Worm (Caenorhabditis elegans) whole organism, L1 larva: Measurements from ENCODE around the gene ppm-1.H.

Experiments used
- C34B4.2 ChIP-seq: sonication (generic microtip); optimal IDR thresholded peaks from 2 replicates; lab custom pipeline; 2017; ENCODE audit warnings: mild to moderate bottlenecking, missing genetic modification characterization, missing compliant biosample characterization
- F16B12.6 ChIP-seq: fragments of 150-350 bp; optimal IDR thresholded peaks from 2 replicates; lab custom pipeline; 2014; ENCODE audit warnings: missing biosample characterization, missing genetic modification characterization
- aha-1 ChIP-seq: fragments of 150-350 bp; optimal IDR thresholded peaks from 2 replicates; lab custom pipeline; 2014; ENCODE audit warnings: missing biosample characterization, missing genetic modification characterization
- alr-1 ChIP-seq: fragments of 200-800 bp; sonication (Bioruptor generic); optimal IDR thresholded peaks from 2 replicates; lab custom pipeline; 2018; ENCODE audit warnings: borderline replicate concordance, mild to moderate bottlenecking, missing genetic modification characterization, missing compliant biosample characterization
- aly-2 ChIP-seq: fragments of 150-350 bp; optimal IDR thresholded peaks from 2 replicates; lab custom pipeline; 2014; ENCODE audit warnings: missing biosample characterization, missing genetic modification characterization
- blmp-1 ChIP-seq: fragments of 150-350 bp; optimal IDR thresholded peaks from 2 replicates; lab custom pipeline; 2014; ENCODE audit warnings: missing biosample characterization, missing genetic modification characterization
- ceh-63 ChIP-seq: fragments of 200-800 bp; sonication (Bioruptor generic); optimal IDR thresholded peaks from 2 replicates; lab custom pipeline; 2018; ENCODE audit warnings: mild to moderate bottlenecking, missing genetic modification characterization, missing compliant biosample characterization
- ceh-8 ChIP-seq: fragments of 200-800 bp; sonication (Bioruptor generic); optimal IDR thresholded peaks from 2 replicates; lab custom pipeline; 2018; ENCODE audit warnings: mild to moderate bottlenecking, missing genetic modification characterization, moderate library complexity, missing compliant biosample characterization
- ceh-82 ChIP-seq, 3 experiments: fragments of 150-350 bp in 1 of 3; sonication (generic microtip) in 2 of 3; optimal IDR thresholded peaks; 2 replicates each; lab custom pipeline; 2014 to 2017; ENCODE audit warnings: missing biosample characterization in 3 of 3, missing genetic modification characterization in 3 of 3
- ceh-88 ChIP-seq: fragments of 200-800 bp; sonication (Bioruptor generic); IDR thresholded peaks from 2 replicates; pipeline ENCODE4 v1.3.6; 2022; ENCODE audit warnings: missing genetic modification characterization, missing compliant biosample characterization
- ces-1 ChIP-seq: fragments of 150-350 bp; optimal IDR thresholded peaks from 2 replicates; lab custom pipeline; 2014; ENCODE audit warnings: missing biosample characterization, missing genetic modification reagents, missing genetic modification characterization
- dpl-1 ChIP-seq, 3 experiments: fragments of 150-350 bp in 2 of 3; sonication (generic microtip) in 1 of 3; optimal IDR thresholded peaks; 2 replicates each; lab custom pipeline; 2014 to 2017; ENCODE audit warnings: missing biosample characterization in 3 of 3, missing genetic modification characterization in 3 of 3, missing genetic modification reagents in 3 of 3
- dsc-1 ChIP-seq: sonication (generic microtip); optimal IDR thresholded peaks from 2 replicates; lab custom pipeline; 2016; ENCODE audit warnings: mild to moderate bottlenecking, missing genetic modification characterization, missing compliant biosample characterization
- efl-3 ChIP-seq: fragments of 200-800 bp; sonication (Bioruptor generic); optimal IDR thresholded peaks from 2 replicates; lab custom pipeline; 2018; ENCODE audit warnings: mild to moderate bottlenecking, missing genetic modification characterization, missing compliant biosample characterization
- elt-2 ChIP-seq: sonication (generic microtip); optimal IDR thresholded peaks from 2 replicates; lab custom pipeline; 2016; ENCODE audit warnings: missing genetic modification characterization, mild to moderate bottlenecking, inconsistent platforms, missing compliant biosample characterization, missing genetic modification reagents
- elt-3 ChIP-seq, 6 experiments: fragments of 150-350 bp in 1 of 6; sonication (generic microtip); optimal IDR thresholded peaks; 2 replicates each; lab custom pipeline; 2017 to 2018; ENCODE audit warnings: missing biosample characterization in 6 of 6, missing genetic modification characterization in 6 of 6, inconsistent platforms in 1 of 6
- ets-5 ChIP-seq: fragments of 200-800 bp; sonication (Bioruptor generic); IDR thresholded peaks from 2 replicates; pipeline ENCODE4 v1.3.6; 2022; ENCODE audit warnings: missing genetic modification characterization, missing compliant biosample characterization
- fkh-10 ChIP-seq: sonication (generic microtip); optimal IDR thresholded peaks from 2 replicates; lab custom pipeline; 2017; ENCODE audit warnings: missing biosample characterization, missing genetic modification reagents, missing genetic modification characterization
- fkh-4 ChIP-seq: sonication (generic microtip); optimal IDR thresholded peaks from 2 replicates; lab custom pipeline; 2016; ENCODE audit warnings: missing compliant biosample characterization, missing genetic modification characterization, borderline replicate concordance
- fkh-8 ChIP-seq: sonication (generic microtip); optimal IDR thresholded peaks from 2 replicates; lab custom pipeline; 2016; ENCODE audit warnings: mild to moderate bottlenecking, missing genetic modification characterization, missing compliant biosample characterization
- grh-1 ChIP-seq: fragments of 200-800 bp; sonication (Bioruptor generic); IDR thresholded peaks from 2 replicates; pipeline ENCODE4 v1.3.6; 2022; ENCODE audit warnings: missing genetic modification reagents, missing genetic modification characterization, missing compliant biosample characterization
- hlh-17 ChIP-seq: fragments of 200-800 bp; sonication (Bioruptor generic); optimal IDR thresholded peaks from 2 replicates; lab custom pipeline; 2018; ENCODE audit warnings: missing genetic modification characterization, mild to moderate bottlenecking, missing compliant biosample characterization, moderate library complexity, borderline replicate concordance
- hpl-2 ChIP-seq: fragments of 150-350 bp; optimal IDR thresholded peaks from 2 replicates; lab custom pipeline; 2014; ENCODE audit warnings: missing biosample characterization, missing genetic modification reagents, missing genetic modification characterization
- irx-1 ChIP-seq: sonication (generic microtip); optimal IDR thresholded peaks from 2 replicates; lab custom pipeline; 2016; ENCODE audit warnings: missing genetic modification characterization, missing compliant biosample characterization
- isw-1 ChIP-seq: fragments of 200-800 bp; sonication (Bioruptor generic); IDR thresholded peaks from 2 replicates; pipeline ENCODE4 v1.3.6; 2022; ENCODE audit warnings: missing genetic modification characterization, missing compliant biosample characterization
- jun-1 ChIP-seq: fragments of 150-350 bp; optimal IDR thresholded peaks from 2 replicates; lab custom pipeline; 2014; ENCODE audit warnings: missing biosample characterization, missing genetic modification reagents, missing genetic modification characterization
- lsy-2 ChIP-seq, 2 experiments: fragments of 150-350 bp; optimal IDR thresholded peaks; 2 replicates each; lab custom pipeline; 2014; ENCODE audit warnings: missing biosample characterization in 2 of 2, missing genetic modification characterization in 2 of 2
- mdl-1 ChIP-seq, 2 experiments: fragments of 150-350 bp; optimal IDR thresholded peaks; 2 replicates each; lab custom pipeline; 2014 to 2017; ENCODE audit warnings: missing biosample characterization in 2 of 2, missing genetic modification characterization in 2 of 2, inconsistent platforms in 1 of 2
- mef-2 ChIP-seq: fragments of 150-350 bp; optimal IDR thresholded peaks from 2 replicates; lab custom pipeline; 2014; ENCODE audit warnings: missing biosample characterization, missing genetic modification characterization
- nhr-11 ChIP-seq: fragments of 150-350 bp; optimal IDR thresholded peaks from 2 replicates; lab custom pipeline; 2014; ENCODE audit warnings: missing biosample characterization, missing genetic modification characterization
- nhr-19 ChIP-seq: fragments of 200-800 bp; sonication (Bioruptor generic); conservative IDR thresholded peaks from 2 replicates; pipeline ENCODE4 v1.3.6; 2022; ENCODE audit warnings: missing genetic modification characterization, missing compliant biosample characterization
- nhr-237 ChIP-seq: fragments of 150-350 bp; optimal IDR thresholded peaks from 2 replicates; lab custom pipeline; 2014; ENCODE audit warnings: missing biosample characterization, missing genetic modification characterization
- nhr-28 ChIP-seq: fragments of 150-350 bp; optimal IDR thresholded peaks from 2 replicates; lab custom pipeline; 2014; ENCODE audit warnings: missing biosample characterization, missing genetic modification characterization
- nhr-71 ChIP-seq: sonication (generic microtip); optimal IDR thresholded peaks from 2 replicates; lab custom pipeline; 2016; ENCODE audit warnings: mild to moderate bottlenecking, missing genetic modification characterization, moderate library complexity, missing compliant biosample characterization
- nhr-76 ChIP-seq: sonication (generic microtip); optimal IDR thresholded peaks from 2 replicates; lab custom pipeline; 2017; ENCODE audit warnings: missing biosample characterization, missing genetic modification characterization
- nhr-77 ChIP-seq: fragments of 150-350 bp; optimal IDR thresholded peaks from 2 replicates; lab custom pipeline; 2014; ENCODE audit warnings: missing biosample characterization, missing genetic modification characterization
- pag-3 ChIP-seq: sonication (generic microtip); optimal IDR thresholded peaks from 2 replicates; lab custom pipeline; 2017; ENCODE audit warnings: missing genetic modification characterization, mild to moderate bottlenecking, missing compliant biosample characterization, antibody characterized with exemption, borderline replicate concordance; ENCODE audit not compliant: insufficient read depth
- pax-3 ChIP-seq: fragments of 200-800 bp; sonication (Bioruptor generic); optimal IDR thresholded peaks from 2 replicates; lab custom pipeline; 2018; ENCODE audit warnings: mild to moderate bottlenecking, missing genetic modification characterization, moderate library complexity, missing compliant biosample characterization
- skn-1 ChIP-seq: fragments of 150-350 bp; optimal IDR thresholded peaks from 2 replicates; lab custom pipeline; 2014; ENCODE audit warnings: missing biosample characterization, missing genetic modification characterization
- snpc-4 ChIP-seq: fragments of 150-350 bp; optimal IDR thresholded peaks from 2 replicates; lab custom pipeline; 2014; ENCODE audit warnings: missing biosample characterization, missing genetic modification characterization
- sup-37 ChIP-seq: fragments of 200-800 bp; sonication (Bioruptor generic); optimal IDR thresholded peaks from 2 replicates; lab custom pipeline; 2018; ENCODE audit warnings: mild to moderate bottlenecking, missing genetic modification characterization, missing compliant biosample characterization
- swsn-7 ChIP-seq: sonication (generic microtip); optimal IDR thresholded peaks from 2 replicates; lab custom pipeline; 2016; ENCODE audit warnings: missing genetic modification characterization, missing compliant biosample characterization
- tbx-2 ChIP-seq: sonication (generic microtip); optimal IDR thresholded peaks from 2 replicates; lab custom pipeline; 2016; ENCODE audit warnings: missing genetic modification characterization, missing compliant biosample characterization
- unc-86 ChIP-seq: sonication (generic microtip); optimal IDR thresholded peaks from 2 replicates; lab custom pipeline; 2016; ENCODE audit warnings: missing genetic modification characterization, missing compliant biosample characterization
- unc-98 ChIP-seq: fragments of 200-800 bp; sonication (Bioruptor generic); IDR thresholded peaks from 2 replicates; pipeline ENCODE4 v1.3.6; 2022; ENCODE audit warnings: missing genetic modification characterization, missing compliant biosample characterization
- zag-1 ChIP-seq: fragments of 150-350 bp; optimal IDR thresholded peaks from 2 replicates; lab custom pipeline; 2014; ENCODE audit warnings: missing biosample characterization, missing genetic modification characterization
- zip-4 ChIP-seq: fragments of 200-800 bp; sonication (Bioruptor generic); optimal IDR thresholded peaks from 2 replicates; lab custom pipeline; 2018; ENCODE audit warnings: mild to moderate bottlenecking, missing genetic modification characterization, moderate library complexity, missing compliant biosample characterization
- ztf-4 ChIP-seq: fragments of 150-350 bp; optimal IDR thresholded peaks from 2 replicates; lab custom pipeline; 2014; ENCODE audit warnings: missing biosample characterization, missing genetic modification characterization

ppm-1.H gene

DNA sequence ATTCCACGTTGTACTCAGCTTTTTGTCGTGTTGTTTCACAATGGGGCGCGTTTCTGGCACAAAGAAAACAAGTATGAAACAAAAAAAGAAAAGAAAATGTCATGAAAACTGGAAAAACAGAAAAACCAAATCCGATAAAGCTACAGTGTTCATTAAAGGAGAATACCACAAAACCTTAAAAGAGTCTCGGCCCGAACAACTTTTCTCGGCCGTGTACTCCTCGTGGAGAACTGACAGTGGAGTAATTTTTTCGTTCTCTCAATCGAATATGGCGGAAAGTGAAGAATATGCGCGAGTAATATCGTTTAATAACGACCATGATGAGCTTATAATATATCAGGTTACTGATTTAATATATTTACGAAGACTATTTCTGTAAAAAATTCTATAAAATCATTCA lies 10.4 kb upstream of the ppm-1.H start, which contains the start of the genes tag-335 and vkmt-1 (continued):
- TF ChIP-seq ceh-82 (tag; optimal IDR thresholded peaks at IDR 0.05; lab: Kevin White, UChicago) (no peak), ets-5 (GFP tag; lab: Robert Waterston, UW) (no peak), C34B4.2 (tag; lab: Kevin White, UChicago) (no peak), elt-2 (no peak), fkh-8 (tag; lab: Kevin White, UChicago) (no peak), efl-3 (GFP tag; lab: Kevin White, UChicago) (no peak), mdl-1 (tag; optimal IDR thresholded peaks at IDR 0.05; lab: Kevin White, UChicago) (no peak), jun-1 (tag; lab: Kevin White, UChicago) (no peak), zip-4 (no peak), fkh-10 (GFP tag; lab: Kevin White, UChicago) (no peak), dsc-1 (no peak), grh-1 (GFP tag; lab: Robert Waterston, UW) (no peak), snpc-4 (tag; lab: Kevin White, UChicago) (no peak), ces-1 (GFP tag; lab: Kevin White, UChicago) (no peak), alr-1 (tag; lab: Kevin White, UChicago) (no peak), aha-1 (no peak), skn-1 (tag; lab: Kevin White, UChicago) (no peak), hpl-2 (GFP tag; lab: Kevin White, UChicago) (no peak), nhr-77 (tag; lab: Kevin White, UChicago) (no peak), hlh-17 (GFP tag; lab: Kevin White, UChicago) (no peak), irx-1 (tag; lab: Kevin White, UChicago) (no peak), nhr-237 (tag; lab: Kevin White, UChicago) (no peak), lsy-2 (tag; optimal IDR thresholded peaks at IDR 0.05; lab: Kevin White, UChicago) (peak in 1 of 2 experiments; percentile 50), aly-2 (tag; lab: Kevin White, UChicago) (no peak), isw-1 (GFP tag; lab: Robert Waterston, UW) (no peak), nhr-76 (tag; lab: Kevin White, UChicago) (no peak), blmp-1 (tag; lab: Kevin White, UChicago) (peak; percentile 19), F16B12.6 (tag; lab: Kevin White, UChicago) (peak; percentile 32), ceh-8 (GFP tag; lab: Kevin White, UChicago) (no peak), nhr-19 (GFP tag; lab: Robert Waterston, UW) (no peak), mef-2 (tag; lab: Kevin White, UChicago) (no peak), swsn-7 (tag; lab: Kevin White, UChicago) (no peak), dpl-1 (GFP tag; optimal IDR thresholded peaks at IDR 0.05; lab: Kevin White, UChicago) (peak in 2 of 3 experiments; percentile 1 to 36), ztf-4 (tag; lab: Kevin White, UChicago) (no peak), nhr-28 (tag; lab: Kevin White, UChicago) (no peak), nhr-11 (tag; lab: Kevin White, UChicago) (no peak), unc-98 (GFP tag; lab: Robert Waterston, UW) (no peak), elt-3 (tag; optimal IDR thresholded peaks at IDR 0.05; lab: Kevin White, UChicago) (no peak), fkh-4 (tag; lab: Kevin White, UChicago) (no peak), pag-3 (tag; lab: Kevin White, UChicago) (no peak), ceh-63 (no peak), tbx-2 (tag; lab: Kevin White, UChicago) (peak; percentile 16)

DNA sequence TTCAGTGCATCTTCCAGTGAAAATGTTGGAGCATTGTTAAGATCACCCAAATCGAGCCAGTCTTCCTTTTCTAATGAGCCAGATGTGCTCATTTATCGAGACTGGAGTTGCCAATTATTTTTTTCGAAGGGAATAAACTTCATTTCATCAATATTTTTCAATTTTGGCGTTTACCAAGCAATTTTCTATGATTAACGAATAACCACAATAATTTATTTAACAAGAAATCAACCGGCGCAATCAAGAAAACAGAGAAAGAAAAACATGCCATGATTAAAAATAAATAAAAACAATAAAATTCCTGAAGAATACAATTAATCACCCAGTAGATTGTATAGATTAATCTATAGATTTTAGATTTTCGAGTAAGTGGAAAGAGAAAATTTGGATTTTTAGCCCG lies 7.8 kb upstream of the ppm-1.H start, which contains the start of gene vps-8:
Gene vps-8, minus strand, starts transcription at position 101 of the 400 bp plus-strand sequence.
- TF ChIP-seq nhr-71 (no peak), unc-86 (tag; lab: Kevin White, UChicago) (no peak), pax-3 (tag; lab: Kevin White, UChicago) (no peak), ceh-88 (GFP tag; lab: Robert Waterston, UW) (no peak), ces-1 (GFP tag; lab: Kevin White, UChicago) (no peak), mef-2 (tag; lab: Kevin White, UChicago) (no peak), nhr-76 (tag; lab: Kevin White, UChicago) (no peak), nhr-77 (tag; lab: Kevin White, UChicago) (no peak), zag-1 (no peak), hlh-17 (GFP tag; lab: Kevin White, UChicago) (no peak), sup-37 (GFP tag; lab: Kevin White, UChicago) (no peak), ceh-63 (no peak), elt-2 (no peak), dsc-1 (no peak), fkh-8 (tag; lab: Kevin White, UChicago) (no peak)
